Fruit fly (Drosophila melanogaster) whole organism, embryonic: ENCODE data around the gene Mrtf.

Experiments
- Aef1 ChIP-seq: fragments of 200-800 bp; sonication (Bioruptor generic); IDR thresholded peaks from 3 replicates; pipeline ENCODE4 v1.3.6; 2022; ENCODE audit warnings: missing biosample characterization, missing genetic modification characterization
- Blimp-1 ChIP-seq: fragments of 200-800 bp; sonication (Bioruptor generic); optimal IDR thresholded peaks from 3 replicates; lab custom pipeline; 2018; ENCODE audit warnings: missing biosample characterization, missing genetic modification characterization, mild to moderate bottlenecking, moderate library complexity, missing genetic modification reagents
- CG10209 ChIP-seq: fragments of 200-800 bp; sonication (Bioruptor generic); optimal IDR thresholded peaks from 3 replicates; lab custom pipeline; 2017; ENCODE audit warnings: missing biosample characterization, mild to moderate bottlenecking, missing genetic modification characterization, missing genetic modification reagents
- CG11696 ChIP-seq: fragments of 200-800 bp; sonication (Bioruptor generic); IDR thresholded peaks from 2 replicates; pipeline ENCODE4 v1.3.6; 2022; ENCODE audit warnings: missing biosample characterization, missing genetic modification characterization
- CG12155 ChIP-seq: fragments of 200-800 bp; sonication (Bioruptor generic); optimal IDR thresholded peaks from 3 replicates; lab custom pipeline; 2016; ENCODE audit warnings: missing biosample characterization, missing genetic modification characterization
- CG12299 ChIP-seq: fragments of 200-800 bp; sonication (Bioruptor generic); optimal IDR thresholded peaks from 2 replicates; lab custom pipeline; 2018; ENCODE audit warnings: missing biosample characterization, mild to moderate bottlenecking, missing genetic modification characterization
- CG1233 ChIP-seq: fragments of 200-800 bp; sonication (Bioruptor generic); optimal IDR thresholded peaks from 4 replicates; lab custom pipeline; 2018; ENCODE audit warnings: missing biosample characterization, mild to moderate bottlenecking, missing genetic modification characterization
- CG13296 ChIP-seq: fragments of 200-800 bp; sonication (Bioruptor generic); optimal IDR thresholded peaks from 3 replicates; lab custom pipeline; 2018; ENCODE audit warnings: missing biosample characterization, mild to moderate bottlenecking, missing genetic modification characterization
- CG14441 ChIP-seq: fragments of 200-800 bp; sonication (Bioruptor generic); IDR thresholded peaks from 2 replicates; pipeline ENCODE4 v1.3.6; 2022; ENCODE audit warnings: missing biosample characterization, missing genetic modification characterization
- CG14965 ChIP-seq: fragments of 200-800 bp; sonication (Bioruptor generic); optimal IDR thresholded peaks from 2 replicates; lab custom pipeline; 2016; ENCODE audit warnings: missing biosample characterization, missing genetic modification characterization, borderline replicate concordance
- CG15601 ChIP-seq: fragments of 200-800 bp; sonication (Bioruptor generic); optimal IDR thresholded peaks from 3 replicates; lab custom pipeline; 2019; ENCODE audit warnings: missing biosample characterization, mild to moderate bottlenecking, missing genetic modification characterization, moderate library complexity
- CG16815 ChIP-seq: fragments of 200-800 bp; sonication (Bioruptor generic); optimal IDR thresholded peaks from 3 replicates; lab custom pipeline; 2017; ENCODE audit warnings: missing biosample characterization, mild to moderate bottlenecking, missing genetic modification characterization
- CG17385 ChIP-seq: fragments of 200-800 bp; sonication (Bioruptor generic); optimal IDR thresholded peaks from 3 replicates; lab custom pipeline; 2018; ENCODE audit warnings: missing biosample characterization, mild to moderate bottlenecking, missing genetic modification characterization
- CG17802 ChIP-seq: fragments of 200-800 bp; sonication (Bioruptor generic); optimal IDR thresholded peaks from 2 replicates; lab custom pipeline; 2018; ENCODE audit warnings: missing biosample characterization, mild to moderate bottlenecking, missing genetic modification characterization, moderate library complexity
- CG17829 ChIP-seq: fragments of 200-800 bp; optimal IDR thresholded peaks from 2 replicates; lab custom pipeline; 2019; ENCODE audit warnings: missing biosample characterization, mild to moderate bottlenecking, missing genetic modification characterization, moderate library complexity
- CG30431 ChIP-seq: fragments of 200-800 bp; sonication (Bioruptor generic); optimal IDR thresholded peaks from 2 replicates; lab custom pipeline; 2017; ENCODE audit warnings: missing biosample characterization, missing genetic modification characterization
- CG3281 ChIP-seq: fragments of 200-800 bp; sonication (Bioruptor generic); optimal IDR thresholded peaks from 3 replicates; lab custom pipeline; 2017; ENCODE audit warnings: missing biosample characterization, mild to moderate bottlenecking, missing genetic modification characterization
- CG4707 ChIP-seq: fragments of 200-800 bp; sonication (Bioruptor generic); optimal IDR thresholded peaks from 2 replicates; lab custom pipeline; 2018; ENCODE audit warnings: missing biosample characterization, mild to moderate bottlenecking, missing genetic modification characterization, moderate library complexity
- CG5245 ChIP-seq: fragments of 200-800 bp; sonication (Bioruptor generic); optimal IDR thresholded peaks from 3 replicates; lab custom pipeline; 2016; ENCODE audit warnings: missing biosample characterization, missing genetic modification characterization
- CG7839 ChIP-seq: fragments of 200-800 bp; sonication (Bioruptor generic); optimal IDR thresholded peaks from 3 replicates; lab custom pipeline; 2018; ENCODE audit warnings: missing biosample characterization, mild to moderate bottlenecking, missing genetic modification characterization, moderate library complexity
- CG7963 ChIP-seq: fragments of 200-800 bp; sonication (Bioruptor generic); IDR thresholded peaks from 3 replicates; pipeline ENCODE4 v1.3.6; 2022; ENCODE audit warnings: missing biosample characterization, missing genetic modification characterization; ENCODE audit not compliant: partially characterized antibody
- CG8089 ChIP-seq: fragments of 200-800 bp; sonication (Bioruptor generic); optimal IDR thresholded peaks from 3 replicates; lab custom pipeline; 2016; ENCODE audit warnings: missing biosample characterization, missing genetic modification characterization
- Camta ChIP-seq: fragments of 200-800 bp; sonication (Bioruptor generic); optimal IDR thresholded peaks from 2 replicates; lab custom pipeline; 2016; ENCODE audit warnings: missing biosample characterization, missing genetic modification characterization
- Doc2 ChIP-seq: fragments of 200-800 bp; sonication (Bioruptor generic); IDR thresholded peaks from 2 replicates; pipeline ENCODE4 v1.3.6; 2022; ENCODE audit warnings: missing biosample characterization, missing genetic modification characterization
- HHEX ChIP-seq: fragments of 200-800 bp; sonication (Bioruptor generic); optimal IDR thresholded peaks from 3 replicates; lab custom pipeline; 2017; ENCODE audit warnings: missing biosample characterization, mild to moderate bottlenecking, missing genetic modification characterization, missing genetic modification reagents
- HmgD ChIP-seq: fragments of 200-800 bp; sonication (Bioruptor generic); optimal IDR thresholded peaks from 3 replicates; lab custom pipeline; 2016; ENCODE audit warnings: missing biosample characterization, missing genetic modification characterization
- HmgZ ChIP-seq: fragments of 200-800 bp; sonication (Bioruptor generic); optimal IDR thresholded peaks from 2 replicates; lab custom pipeline; 2018; ENCODE audit warnings: missing biosample characterization, mild to moderate bottlenecking, missing genetic modification characterization
- Hr51 ChIP-seq, 2 experiments: fragments of 200-800 bp; sonication (Bioruptor generic); optimal IDR thresholded peaks; 2 replicates in 1 of 2; 3 replicates in 1 of 2; lab custom pipeline; 2016 to 2018; ENCODE audit warnings: missing biosample characterization in 2 of 2, missing genetic modification characterization in 2 of 2, mild to moderate bottlenecking in 1 of 2, moderate library complexity in 1 of 2
- Meics ChIP-seq: fragments of 200-800 bp; sonication (Bioruptor generic); optimal IDR thresholded peaks from 2 replicates; lab custom pipeline; 2017; ENCODE audit warnings: missing biosample characterization, mild to moderate bottlenecking, missing genetic modification characterization
- Mes4 ChIP-seq: fragments of 200-800 bp; sonication (Bioruptor generic); optimal IDR thresholded peaks from 2 replicates; lab custom pipeline; 2016; ENCODE audit warnings: missing biosample characterization, missing genetic modification characterization
- NC2β ChIP-seq: fragments of 200-800 bp; sonication (Bioruptor generic); optimal IDR thresholded peaks from 2 replicates; lab custom pipeline; 2016; ENCODE audit warnings: missing biosample characterization, missing genetic modification characterization
- Nf-YB ChIP-seq: fragments of 200-800 bp; sonication (Bioruptor generic); optimal IDR thresholded peaks from 3 replicates; lab custom pipeline; 2019; ENCODE audit warnings: missing biosample characterization, mild to moderate bottlenecking, missing genetic modification characterization, moderate library complexity
- aop ChIP-seq: fragments of 200-800 bp; sonication (Bioruptor generic); IDR thresholded peaks from 2 replicates; pipeline ENCODE4 v1.3.6; 2022; ENCODE audit warnings: missing biosample characterization, missing genetic modification characterization
- croc ChIP-seq: fragments of 200-800 bp; sonication (Bioruptor generic); conservative IDR thresholded peaks from 3 replicates; pipeline ENCODE4 v1.3.6; 2022; ENCODE audit warnings: missing biosample characterization, missing genetic modification characterization
- danr ChIP-seq: fragments of 200-800 bp; sonication (Bioruptor generic); IDR thresholded peaks from 2 replicates; pipeline ENCODE4 v1.3.6; 2022; ENCODE audit warnings: missing biosample characterization, missing genetic modification characterization
- dimm ChIP-seq: fragments of 200-800 bp; sonication (Bioruptor generic); IDR thresholded peaks from 2 replicates; pipeline ENCODE4 v1.3.6; 2022; ENCODE audit warnings: missing biosample characterization, missing genetic modification characterization
- emc ChIP-seq: fragments of 200-800 bp; sonication (Bioruptor generic); optimal IDR thresholded peaks from 2 replicates; lab custom pipeline; 2016; ENCODE audit warnings: missing biosample characterization, missing genetic modification characterization
- fd102C ChIP-seq: fragments of 200-800 bp; sonication (Bioruptor generic); optimal IDR thresholded peaks from 2 replicates; lab custom pipeline; 2018; ENCODE audit warnings: missing biosample characterization, mild to moderate bottlenecking, missing genetic modification characterization, moderate library complexity
- h ChIP-seq: fragments of >200 bp; optimal IDR thresholded peaks from 2 replicates; lab custom pipeline; 2017
- her ChIP-seq: fragments of 200-800 bp; sonication (Bioruptor generic); optimal IDR thresholded peaks from 2 replicates; lab custom pipeline; 2016; ENCODE audit warnings: missing biosample characterization, missing genetic modification characterization
- insv ChIP-seq, 2 experiments: fragments of 200-800 bp; sonication (Bioruptor generic); optimal IDR thresholded peaks; 3 replicates each; lab custom pipeline; 2016 to 2018; ENCODE audit warnings: missing biosample characterization in 2 of 2, missing genetic modification characterization in 2 of 2
- lab ChIP-seq: fragments of 200-800 bp; sonication (Bioruptor generic); optimal IDR thresholded peaks from 3 replicates; lab custom pipeline; 2017; ENCODE audit warnings: missing biosample characterization, missing genetic modification characterization, mild to moderate bottlenecking, moderate library complexity, missing genetic modification reagents
- lbe ChIP-seq: fragments of 200-800 bp; sonication (Bioruptor generic); optimal IDR thresholded peaks from 2 replicates; lab custom pipeline; 2016; ENCODE audit warnings: missing biosample characterization, mild to moderate bottlenecking, missing genetic modification characterization
- nau ChIP-seq: fragments of 200-800 bp; sonication (Bioruptor generic); optimal IDR thresholded peaks from 3 replicates; lab custom pipeline; 2017; ENCODE audit warnings: missing biosample characterization, mild to moderate bottlenecking, missing genetic modification characterization, missing genetic modification reagents
- nerfin-1 ChIP-seq: fragments of 200-800 bp; sonication (Bioruptor generic); optimal IDR thresholded peaks from 3 replicates; lab custom pipeline; 2019; ENCODE audit warnings: missing biosample characterization, mild to moderate bottlenecking, missing genetic modification characterization, moderate library complexity
- sens-2 ChIP-seq: fragments of 200-800 bp; sonication (Bioruptor generic); IDR thresholded peaks from 2 replicates; pipeline ENCODE4 v1.3.6; 2022; ENCODE audit warnings: missing biosample characterization, missing genetic modification characterization
- sob ChIP-seq: fragments of 200-800 bp; sonication (Bioruptor generic); IDR thresholded peaks from 2 replicates; pipeline ENCODE4 v1.3.6; 2022; ENCODE audit warnings: missing biosample characterization, missing genetic modification characterization
- toy ChIP-seq: fragments of 200-800 bp; sonication (Bioruptor generic); IDR thresholded peaks from 2 replicates; pipeline ENCODE4 v1.3.6; 2022; ENCODE audit warnings: missing biosample characterization, missing genetic modification characterization
- tx ChIP-seq: fragments of 200-800 bp; sonication (Bioruptor generic); optimal IDR thresholded peaks from 2 replicates; lab custom pipeline; 2016; ENCODE audit warnings: missing biosample characterization, missing genetic modification characterization
- vvl ChIP-seq: fragments of 200-800 bp; sonication (Bioruptor generic); IDR thresholded peaks from 2 replicates; pipeline ENCODE4 v1.3.6; 2022; ENCODE audit warnings: missing biosample characterization, missing genetic modification characterization

The Mrtf gene

DNA sequence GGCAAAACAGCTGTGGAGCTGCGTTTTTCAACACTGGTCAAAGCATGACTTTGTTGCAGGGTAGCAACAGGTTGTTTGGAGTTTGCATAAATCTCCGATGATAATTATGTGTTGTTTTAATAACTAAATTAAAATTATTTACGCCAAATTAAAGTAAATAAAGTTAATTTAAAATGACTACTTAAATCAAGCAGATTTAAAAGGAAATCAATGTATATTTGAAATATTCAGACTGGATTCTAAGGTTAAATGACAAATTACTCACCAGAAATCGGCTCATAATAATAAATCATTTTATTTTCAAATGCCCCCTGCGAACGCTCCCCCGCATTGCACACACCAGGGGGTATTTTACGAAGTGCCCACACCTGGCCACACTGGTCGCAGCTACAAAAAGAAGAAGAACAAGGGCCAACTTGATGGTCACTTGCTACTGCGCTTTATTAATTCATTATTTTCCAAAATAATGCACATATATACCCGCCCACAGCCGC, 7.7 kb upstream of the Mrtf start, which contains the start of the genes CG12093 and Atg2 (continued):
- TF ChIP-seq CG3281 (peak; percentile 90), CG17829 (tag; lab: Kevin White, UChicago) (peak; percentile 94), NC2β (GFP tag; lab: Kevin White, UChicago) (peak; percentile 34), CG1233 (peak; percentile 90), CG7839 (peak; percentile 93), HmgZ (peak; percentile 93), CG12155 (peak; percentile 92), aop (peak; percentile 51; the same call in 1 of the 2 replicates), CG4707 (GFP tag; lab: Kevin White, UChicago) (peak; percentile 62), CG11696 (GFP tag; lab: Robert Waterston, UW) (peak; percentile 63), CG17385 (GFP tag; lab: Kevin White, UChicago) (peak; percentile 97), insv (GFP tag; optimal IDR thresholded peaks at IDR 0.05; lab: Kevin White, UChicago) (peak in 1 of 2 experiments; percentile 67), CG15601 (peak; percentile 88), Doc2 (peak; percentile 78), CG14965 (no peak), toy (GFP tag; lab: Robert Waterston, UW) (peak; percentile 88), CG5245 (GFP tag; lab: Kevin White, UChicago) (peak; percentile 79), nau (no peak), danr (GFP tag; lab: Robert Waterston, UW) (peak; percentile 78), her (GFP tag; lab: Kevin White, UChicago) (peak; percentile 43), Meics (GFP tag; lab: Kevin White, UChicago) (peak; percentile 90), emc (peak; percentile 52), fd102C (GFP tag; lab: Kevin White, UChicago) (peak; percentile 43), Blimp-1 (GFP tag; lab: Kevin White, UChicago) (peak; percentile 79), Mes4 (GFP tag; lab: Kevin White, UChicago) (peak; percentile 16), lab (GFP tag; lab: Kevin White, UChicago) (peak; percentile 93), CG12299 (peak; percentile 90), HmgD (GFP tag; lab: Kevin White, UChicago) (no peak), croc (GFP tag; lab: Robert Waterston, UW) (peak; percentile 80), CG14441 (GFP tag; lab: Robert Waterston, UW) (peak; percentile 93), sens-2 (peak; percentile 83), Camta (GFP tag; lab: Kevin White, UChicago) (peak; percentile 78), HHEX (GFP tag; lab: Kevin White, UChicago) (peak; percentile 82), tx (GFP tag; lab: Kevin White, UChicago) (peak; percentile 68), CG16815 (GFP tag; lab: Kevin White, UChicago) (peak; percentile 92), sob (GFP tag; lab: Robert Waterston, UW) (peak; percentile 95), CG8089 (GFP tag; lab: Kevin White, UChicago) (peak; percentile 41), nerfin-1 (tag; lab: Kevin White, UChicago) (peak; percentile 88), Nf-YB (GFP tag; lab: Kevin White, UChicago) (peak; percentile 75), CG13296 (GFP tag; lab: Kevin White, UChicago) (peak; percentile 88), CG7963 (GFP tag; lab: Robert Waterston, UW) (no peak), Aef1 (peak; percentile 93), CG30431 (GFP tag; lab: Kevin White, UChicago) (peak; percentile 90), lbe (GFP tag; lab: Kevin White, UChicago) (peak; percentile 85), dimm (peak; percentile 88), CG10209 (GFP tag; lab: Kevin White, UChicago) (peak; percentile 92), Hr51 (GFP tag; optimal IDR thresholded peaks at IDR 0.05; lab: Kevin White, UChicago) (peak; percentile 90 to 94), CG17802 (tag; lab: Kevin White, UChicago) (peak; percentile 51), vvl (GFP tag; lab: Robert Waterston, UW) (peak; percentile 96), h (lab: Kevin White, UChicago) (no peak)
